Worm (Caenorhabditis elegans) whole organism, L2 larva: ENCODE results near the gene bgnt-1.1.

ENCODE experiments used
- ceh-82 ChIP-seq: fragments of 150-350 bp; optimal IDR thresholded peaks from 2 replicates; lab custom pipeline; 2014; ENCODE audit warnings: missing biosample characterization, missing genetic modification characterization
- elt-1 ChIP-seq: fragments of 150-350 bp; optimal IDR thresholded peaks from 2 replicates; lab custom pipeline; 2014; ENCODE audit warnings: missing biosample characterization, missing genetic modification characterization
- fos-1 ChIP-seq: fragments of 150-350 bp; optimal IDR thresholded peaks from 2 replicates; lab custom pipeline; 2014; ENCODE audit warnings: missing biosample characterization, missing genetic modification characterization
- snpc-4 ChIP-seq: fragments of 150-350 bp; optimal IDR thresholded peaks from 2 replicates; lab custom pipeline; 2014; ENCODE audit warnings: missing biosample characterization, missing genetic modification characterization
- ztf-11 ChIP-seq: sonication (generic microtip); optimal IDR thresholded peaks from 2 replicates; lab custom pipeline; 2017; ENCODE audit warnings: missing biosample characterization, missing genetic modification characterization
- ztf-4 ChIP-seq: fragments of 150-350 bp; optimal IDR thresholded peaks from 2 replicates; lab custom pipeline; 2014; ENCODE audit warnings: missing biosample characterization, missing genetic modification characterization

DNA sequence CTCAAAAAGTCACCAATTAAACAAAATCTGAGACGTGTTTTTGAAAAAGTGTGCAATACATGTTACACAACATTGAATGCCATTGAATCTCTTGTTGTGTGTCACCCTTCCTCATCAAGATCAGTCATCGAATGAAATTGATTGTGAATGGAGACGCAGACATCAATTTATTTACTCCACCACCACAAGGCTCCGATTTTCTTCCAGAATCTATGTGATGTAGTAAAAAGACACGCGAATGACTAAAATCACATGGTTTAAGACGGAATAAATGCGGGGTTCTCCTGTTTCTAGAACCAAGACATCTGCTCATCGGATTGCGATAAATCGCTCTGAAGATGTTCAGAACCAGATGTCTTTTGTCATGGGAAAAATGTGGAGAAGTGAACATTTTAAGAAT is 40.2 kb downstream of the bgnt-1.1 start:
- TF ChIP-seq elt-1 (tag; lab: Kevin White, UChicago) (no peak), ceh-82 (tag; lab: Kevin White, UChicago) (no peak), ztf-11 (tag; lab: Kevin White, UChicago) (no peak), fos-1 (no peak), snpc-4 (tag; lab: Kevin White, UChicago) (no peak), ztf-4 (tag; lab: Kevin White, UChicago) (no peak)
